Fruit fly (Drosophila melanogaster) whole organism, embryonic: ENCODE measurements around the gene CG32801.

Experiments used
- Adf1 ChIP-seq: fragments of 200-800 bp; sonication (Bioruptor generic); IDR thresholded peaks from 2 replicates; pipeline ENCODE4 v1.3.6; 2022; ENCODE audit warnings: missing biosample characterization, missing genetic modification characterization
- CG10462 ChIP-seq: fragments of 200-800 bp; sonication (Bioruptor generic); optimal IDR thresholded peaks from 2 replicates; lab custom pipeline; 2016; ENCODE audit warnings: missing biosample characterization, missing genetic modification characterization
- CG10979 ChIP-seq: fragments of 200-800 bp; sonication (Bioruptor generic); optimal IDR thresholded peaks from 2 replicates; lab custom pipeline; 2018; ENCODE audit warnings: missing biosample characterization, mild to moderate bottlenecking, missing genetic modification characterization, moderate library complexity
- CG12071 ChIP-seq: fragments of 200-800 bp; sonication (Bioruptor generic); optimal IDR thresholded peaks from 3 replicates; lab custom pipeline; 2018; ENCODE audit warnings: missing biosample characterization, mild to moderate bottlenecking, missing genetic modification characterization
- CG14667 ChIP-seq: fragments of 200-800 bp; sonication (Bioruptor generic); IDR thresholded peaks from 2 replicates; pipeline ENCODE4 v1.3.6; 2022; ENCODE audit warnings: missing biosample characterization, missing genetic modification characterization
- CG15479 ChIP-seq: fragments of 200-800 bp; sonication (Bioruptor generic); optimal IDR thresholded peaks from 3 replicates; lab custom pipeline; 2019; ENCODE audit warnings: missing biosample characterization, mild to moderate bottlenecking, missing genetic modification characterization, moderate library complexity
- CG16815 ChIP-seq: fragments of 200-800 bp; sonication (Bioruptor generic); optimal IDR thresholded peaks from 3 replicates; lab custom pipeline; 2017; ENCODE audit warnings: missing biosample characterization, mild to moderate bottlenecking, missing genetic modification characterization
- CG30020 ChIP-seq: fragments of 200-800 bp; optimal IDR thresholded peaks from 2 replicates; lab custom pipeline; 2019; ENCODE audit warnings: missing biosample characterization, mild to moderate bottlenecking, missing genetic modification characterization, moderate library complexity
- CG3726 ChIP-seq: fragments of 200-800 bp; sonication (Bioruptor generic); IDR thresholded peaks from 3 replicates; pipeline ENCODE4, ENCODE4 v1.3.6; 2022; ENCODE audit warnings: missing biosample characterization, missing genetic modification characterization
- CG4282 ChIP-seq: fragments of 200-800 bp; sonication (Bioruptor generic); optimal IDR thresholded peaks from 2 replicates; lab custom pipeline; 2016; ENCODE audit warnings: missing biosample characterization, missing genetic modification characterization
- CG4730 ChIP-seq: fragments of 200-800 bp; sonication (Bioruptor generic); IDR thresholded peaks from 2 replicates; pipeline ENCODE4 v1.3.6; 2022; ENCODE audit warnings: missing biosample characterization, missing genetic modification characterization
- CG6272 ChIP-seq: fragments of 200-800 bp; sonication (Bioruptor generic); IDR thresholded peaks from 2 replicates; pipeline ENCODE4 v1.3.6; 2022; ENCODE audit warnings: missing biosample characterization, missing genetic modification characterization
- CG6654 ChIP-seq: fragments of 200-800 bp; sonication (Bioruptor generic); optimal IDR thresholded peaks from 2 replicates; lab custom pipeline; 2017; ENCODE audit warnings: missing biosample characterization, mild to moderate bottlenecking, missing genetic modification characterization
- CG6813 ChIP-seq: fragments of 200-800 bp; sonication (Bioruptor generic); optimal IDR thresholded peaks from 2 replicates; lab custom pipeline; 2017; ENCODE audit warnings: missing biosample characterization, missing genetic modification characterization, mild to moderate bottlenecking, moderate library complexity, missing genetic modification reagents
- CG6854 ChIP-seq: fragments of 200-800 bp; sonication (Bioruptor generic); optimal IDR thresholded peaks from 3 replicates; lab custom pipeline; 2017; ENCODE audit warnings: missing biosample characterization, mild to moderate bottlenecking, missing genetic modification characterization
- CG7372 ChIP-seq: fragments of 200-800 bp; sonication (Bioruptor generic); IDR thresholded peaks from 2 replicates; pipeline ENCODE4 v1.3.6; 2022; ENCODE audit warnings: missing biosample characterization, missing genetic modification characterization
- CG8089 ChIP-seq: fragments of 200-800 bp; sonication (Bioruptor generic); optimal IDR thresholded peaks from 3 replicates; lab custom pipeline; 2016; ENCODE audit warnings: missing biosample characterization, missing genetic modification characterization
- CHES-1-like ChIP-seq: fragments of 200-800 bp; sonication (Bioruptor generic); optimal IDR thresholded peaks from 2 replicates; lab custom pipeline; 2016; ENCODE audit warnings: missing biosample characterization, missing genetic modification characterization
- D ChIP-seq, 2 experiments: fragments of 200-800 bp in 1 of 2; fragments of >200 bp in 1 of 2; sonication (Bioruptor generic) in 1 of 2; optimal IDR thresholded peaks; 2 replicates in 1 of 2; 3 replicates in 1 of 2; lab custom pipeline; 2017; ENCODE audit warnings: mild to moderate bottlenecking in 1 of 2, missing biosample characterization in 1 of 2, missing genetic modification characterization in 1 of 2, missing genetic modification reagents in 1 of 2
- E2f2 ChIP-seq: fragments of 200-800 bp; sonication (Bioruptor generic); IDR thresholded peaks from 2 replicates; pipeline ENCODE4 v1.3.6; 2022; ENCODE audit warnings: missing biosample characterization, missing genetic modification characterization
- GATAe ChIP-seq: fragments of 200-800 bp; sonication (Bioruptor generic); conservative IDR thresholded peaks from 2 replicates; pipeline ENCODE4 v1.3.6; 2022; ENCODE audit warnings: missing biosample characterization, missing genetic modification characterization
- HLH3B ChIP-seq: fragments of 200-800 bp; sonication (Bioruptor generic); IDR thresholded peaks from 2 replicates; pipeline ENCODE4 v1.3.6; 2022; ENCODE audit warnings: missing biosample characterization, missing genetic modification characterization
- Med ChIP-seq: fragments of 200-800 bp; sonication (Bioruptor generic); peaks from one replicate; lab custom pipeline; 2016; ENCODE audit warnings: missing biosample characterization, missing genetic modification characterization, mild to moderate bottlenecking, inconsistent platforms, moderate library complexity
- Oaz ChIP-seq: fragments of 200-800 bp; sonication (Bioruptor generic); IDR thresholded peaks from 2 replicates; pipeline ENCODE4 v1.3.6; 2022; ENCODE audit warnings: missing biosample characterization, missing genetic modification characterization
- Ravus ChIP-seq: fragments of 200-800 bp; sonication (Bioruptor generic); IDR thresholded peaks from 2 replicates; pipeline ENCODE4 v1.3.6; 2022; ENCODE audit warnings: missing biosample characterization, missing genetic modification characterization
- YL-1 ChIP-seq: fragments of 200-800 bp; sonication (Bioruptor generic); optimal IDR thresholded peaks from 3 replicates; lab custom pipeline; 2017; ENCODE audit warnings: missing biosample characterization, mild to moderate bottlenecking, missing genetic modification characterization
- bbx ChIP-seq: fragments of 200-800 bp; sonication (Bioruptor generic); IDR thresholded peaks from 2 replicates; pipeline ENCODE4 v1.3.6; 2022; ENCODE audit warnings: missing biosample characterization, missing genetic modification characterization; ENCODE audit not compliant: partially characterized antibody
- bigmax ChIP-seq: fragments of 200-800 bp; sonication (Bioruptor generic); optimal IDR thresholded peaks from 2 replicates; lab custom pipeline; 2018; ENCODE audit warnings: missing biosample characterization, mild to moderate bottlenecking, missing genetic modification characterization
- caup ChIP-seq: fragments of 200-800 bp; sonication (Bioruptor generic); optimal IDR thresholded peaks from 3 replicates; lab custom pipeline; 2017; ENCODE audit warnings: missing biosample characterization, mild to moderate bottlenecking, missing genetic modification characterization, moderate library complexity; ENCODE audit not compliant: severe bottlenecking
- corto ChIP-seq: fragments of 200-800 bp; sonication (Bioruptor generic); optimal IDR thresholded peaks from 2 replicates; lab custom pipeline; 2016; ENCODE audit warnings: missing biosample characterization, mild to moderate bottlenecking, missing genetic modification characterization, moderate library complexity
- emc ChIP-seq: fragments of 200-800 bp; sonication (Bioruptor generic); optimal IDR thresholded peaks from 2 replicates; lab custom pipeline; 2016; ENCODE audit warnings: missing biosample characterization, missing genetic modification characterization
- ewg ChIP-seq: fragments of 200-800 bp; sonication (Bioruptor generic); optimal IDR thresholded peaks from 3 replicates; lab custom pipeline; 2017; ENCODE audit warnings: mild to moderate bottlenecking, missing biosample characterization, missing genetic modification reagents, missing genetic modification characterization
- insv ChIP-seq, 2 experiments: fragments of 200-800 bp; sonication (Bioruptor generic); optimal IDR thresholded peaks; 3 replicates each; lab custom pipeline; 2016 to 2018; ENCODE audit warnings: missing biosample characterization in 2 of 2, missing genetic modification characterization in 2 of 2
- ken ChIP-seq: fragments of 200-800 bp; sonication (Bioruptor generic); IDR thresholded peaks from 3 replicates; pipeline ENCODE4 v1.3.6; 2022; ENCODE audit warnings: missing biosample characterization, missing genetic modification characterization
- lmd ChIP-seq: fragments of 200-800 bp; sonication (Bioruptor generic); IDR thresholded peaks from 2 replicates; pipeline ENCODE4 v1.3.6; 2022; ENCODE audit warnings: missing biosample characterization, missing genetic modification characterization
- lola ChIP-seq, 3 experiments: fragments of >200 bp in 2 of 3; fragments of 200-800 bp in 1 of 3; sonication (Bioruptor generic) in 1 of 3; optimal IDR thresholded peaks; 2 replicates each; lab custom pipeline; 2017 to 2019; ENCODE audit warnings: missing biosample characterization in 3 of 3, missing genetic modification characterization in 3 of 3, mild to moderate bottlenecking in 1 of 3, moderate library complexity in 1 of 3
- nau ChIP-seq: fragments of 200-800 bp; sonication (Bioruptor generic); optimal IDR thresholded peaks from 3 replicates; lab custom pipeline; 2017; ENCODE audit warnings: missing biosample characterization, mild to moderate bottlenecking, missing genetic modification characterization, missing genetic modification reagents
- org-1 ChIP-seq: fragments of 200-800 bp; sonication (Bioruptor generic); optimal IDR thresholded peaks from 2 replicates; lab custom pipeline; 2017; ENCODE audit warnings: missing biosample characterization, missing genetic modification characterization
- p53 ChIP-seq: fragments of 200-800 bp; sonication (Bioruptor generic); optimal IDR thresholded peaks from 2 replicates; lab custom pipeline; 2016; ENCODE audit warnings: missing biosample characterization, missing genetic modification characterization
- pb ChIP-seq: fragments of 200-800 bp; sonication (Bioruptor generic); optimal IDR thresholded peaks from 3 replicates; lab custom pipeline; 2016; ENCODE audit warnings: missing biosample characterization, missing genetic modification characterization
- pum ChIP-seq: fragments of 200-800 bp; sonication (Bioruptor generic); optimal IDR thresholded peaks from 2 replicates; lab custom pipeline; 2016; ENCODE audit warnings: missing biosample characterization, missing genetic modification characterization
- pzg ChIP-seq: fragments of 200-800 bp; sonication (Bioruptor generic); optimal IDR thresholded peaks from 3 replicates; lab custom pipeline; 2018; ENCODE audit warnings: missing biosample characterization, mild to moderate bottlenecking, missing genetic modification characterization, moderate library complexity
- ranshi ChIP-seq: fragments of 200-800 bp; sonication (Bioruptor generic); IDR thresholded peaks from 2 replicates; pipeline ENCODE4 v1.3.6; 2022; ENCODE audit warnings: missing biosample characterization, missing genetic modification characterization
- sens-2 ChIP-seq: fragments of 200-800 bp; sonication (Bioruptor generic); IDR thresholded peaks from 2 replicates; pipeline ENCODE4 v1.3.6; 2022; ENCODE audit warnings: missing biosample characterization, missing genetic modification characterization
- slou ChIP-seq: fragments of 200-800 bp; sonication (Bioruptor generic); optimal IDR thresholded peaks from 3 replicates; lab custom pipeline; 2016; ENCODE audit warnings: missing biosample characterization, missing genetic modification characterization
- ssp ChIP-seq: fragments of 200-800 bp; sonication (Bioruptor generic); IDR thresholded peaks from 2 replicates; pipeline ENCODE4 v1.3.6; 2022; ENCODE audit warnings: missing biosample characterization, missing genetic modification characterization
- tna ChIP-seq: fragments of 200-800 bp; sonication (Bioruptor generic); IDR thresholded peaks from 2 replicates; pipeline ENCODE4 v1.3.6; 2022; ENCODE audit warnings: missing biosample characterization, missing genetic modification characterization; ENCODE audit not compliant: partially characterized antibody
- usp ChIP-seq: fragments of >200 bp; optimal IDR thresholded peaks from 2 replicates; lab custom pipeline; 2017; ENCODE audit warnings: missing biosample characterization, missing genetic modification characterization
- vfl ChIP-seq: fragments of 200-800 bp; sonication (Bioruptor generic); optimal IDR thresholded peaks from 2 replicates; lab custom pipeline; 2016; ENCODE audit warnings: missing biosample characterization, missing genetic modification characterization

The CG32801 gene

DNA sequence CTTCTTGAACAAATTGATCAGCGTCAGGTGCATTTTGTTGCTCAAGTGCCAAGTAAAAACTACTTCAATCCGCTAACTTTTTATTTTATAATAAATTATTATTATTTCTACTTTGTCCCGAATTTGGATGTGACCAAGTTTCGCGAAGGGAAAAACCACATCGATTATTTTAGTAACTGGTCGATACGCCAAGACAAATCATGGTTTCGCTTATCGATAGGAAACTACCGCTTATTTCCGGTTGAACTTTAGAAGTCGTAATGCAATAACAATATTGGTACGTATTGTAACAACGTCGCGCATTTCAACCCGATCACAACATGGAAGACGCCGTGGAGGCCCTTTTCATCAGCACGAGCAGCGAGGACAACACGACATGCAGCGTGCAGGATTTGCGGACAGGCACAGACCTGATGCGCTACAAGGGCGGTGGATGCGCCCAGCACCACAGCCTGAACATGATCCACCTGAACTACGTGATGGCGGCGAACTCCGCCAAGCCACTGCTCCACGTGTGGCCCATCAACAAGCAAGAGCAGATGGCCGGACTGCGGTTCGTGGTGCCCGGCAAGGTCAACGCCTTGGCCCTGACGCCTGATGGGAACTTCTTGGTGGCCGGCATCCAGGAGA lies 25.8 kb downstream of the CG32801 start, which contains the start of the genes CG14817 and CG14805 (continued):
- no peak for TF ChIP-seq ssp (GFP tag; lab: Robert Waterston, UW)
- TF ChIP-seq Ravus (GFP tag; lab: Robert Waterston, UW), result no peak
- peak; percentile 54 for TF ChIP-seq org-1 (GFP tag; lab: Kevin White, UChicago)
- peak; percentile 89 for TF ChIP-seq CG6813
- no peak; the same call in 1 of the 2 replicates for TF ChIP-seq tna (GFP tag; lab: Robert Waterston, UW)
- no peak for TF ChIP-seq CG8089
- TF ChIP-seq CG12071 (GFP tag; lab: Kevin White, UChicago), result peak; percentile 83
- no peak for TF ChIP-seq pum (GFP tag; lab: Kevin White, UChicago)
- TF ChIP-seq D (optimal IDR thresholded peaks at IDR 0.05; lab: Kevin White, UChicago), result no peak
- TF ChIP-seq D (GFP tag; optimal IDR thresholded peaks at IDR 0.05; lab: Kevin White, UChicago), result peak; percentile 44
- peak; percentile 33 for TF ChIP-seq CG6654 (GFP tag; lab: Kevin White, UChicago)
- peak; percentile 57 for TF ChIP-seq E2f2
- TF ChIP-seq CG4730 (GFP tag; lab: Robert Waterston, UW), result no peak
- no peak for TF ChIP-seq GATAe (GFP tag; lab: Robert Waterston, UW)
- TF ChIP-seq lola (GFP tag; optimal IDR thresholded peaks at IDR 0.05; lab: Kevin White, UChicago), result peak in 1 of 3 experiments; percentile 20
- peak; percentile 41 for TF ChIP-seq sens-2 (GFP tag; lab: Robert Waterston, UW)
- TF ChIP-seq CG30020 (tag; lab: Kevin White, UChicago), result peak; percentile 40
- TF ChIP-seq vfl (GFP tag; lab: Kevin White, UChicago), result no peak
- TF ChIP-seq lmd (GFP tag; lab: Robert Waterston, UW), result peak; percentile 17; the same call in 1 of the 2 replicates
- no peak for TF ChIP-seq corto (GFP tag; lab: Kevin White, UChicago)
- no peak for TF ChIP-seq p53 (GFP tag; lab: Kevin White, UChicago)
- TF ChIP-seq pb (GFP tag; lab: Kevin White, UChicago), result peak; percentile 2
- 0 out of 3 replicates have a peak, but pooled peaks have one; percentile 40 for TF ChIP-seq ken (GFP tag; lab: Robert Waterston, UW)
- TF ChIP-seq HLH3B (GFP tag; lab: Robert Waterston, UW), result 0 out of 2 replicates have a peak, but pooled peaks have one; percentile 33
- TF ChIP-seq CHES-1-like (GFP tag; lab: Kevin White, UChicago), result peak; percentile 41
- peak; percentile 93 for TF ChIP-seq caup (GFP tag; lab: Kevin White, UChicago)
- no peak for TF ChIP-seq slou (GFP tag; lab: Kevin White, UChicago)
- TF ChIP-seq CG10979 (tag; lab: Kevin White, UChicago), result peak; percentile 63
- no peak for TF ChIP-seq CG4282 (GFP tag; lab: Kevin White, UChicago)
- peak; percentile 51 for TF ChIP-seq bigmax (GFP tag; lab: Kevin White, UChicago)
- TF ChIP-seq CG15479 (GFP tag; lab: Kevin White, UChicago), result no peak
- TF ChIP-seq CG10462, result no peak
- TF ChIP-seq CG16815 (GFP tag; lab: Kevin White, UChicago), result no peak
- TF ChIP-seq bbx, result peak; percentile 61
- peak; percentile 19; the same call in 1 of the 2 replicates for TF ChIP-seq ranshi (GFP tag; lab: Robert Waterston, UW)
- no peak for TF ChIP-seq CG7372 (GFP tag; lab: Robert Waterston, UW)
- no peak for TF ChIP-seq Oaz
- TF ChIP-seq emc (GFP tag; lab: Kevin White, UChicago), result no peak
- peak; percentile 20 for TF ChIP-seq ewg (GFP tag; lab: Kevin White, UChicago)
- TF ChIP-seq CG3726, result no peak
- TF ChIP-seq Adf1 (GFP tag; lab: Robert Waterston, UW), result no peak; the same call in 1 of the 2 replicates
- TF ChIP-seq CG6272, result no peak
- TF ChIP-seq CG14667 (GFP tag; lab: Robert Waterston, UW), result no peak
- TF ChIP-seq pzg, result peak; percentile 65
- peak; percentile 95 for TF ChIP-seq Med (GFP tag; lab: Kevin White, UChicago)
- TF ChIP-seq usp (GFP tag; lab: Kevin White, UChicago), result no peak
- peak; percentile 93 for TF ChIP-seq YL-1 (GFP tag; lab: Kevin White, UChicago)
- peak; percentile 83 for TF ChIP-seq CG6854 (GFP tag; lab: Kevin White, UChicago)
- TF ChIP-seq nau (GFP tag; lab: Kevin White, UChicago), result no peak
- peak in 1 of 2 experiments; percentile 56 for TF ChIP-seq insv (GFP tag; optimal IDR thresholded peaks at IDR 0.05; lab: Kevin White, UChicago)
